ENCODE assay signal across 5 worm cellular contexts in genomic region chrV:19955171-19955570, ce11.
TF ChIP-seq lines count a peak whose summit lies in the region.

Gene abhd-3.1 (plus strand): TSS chrV:19955488.

TF ChIP-seq in whole organism, L1 larva, 84 proteins besides CTCF, POLR2A, EP300 and RAD21:
- no peak for TF ChIP-seq ztf-4 (tag; optimal IDR thresholded peaks at IDR 0.05; lab: Kevin White, UChicago)
- TF ChIP-seq nhr-76 (tag; optimal IDR thresholded peaks at IDR 0.05; lab: Kevin White, UChicago) = no peak
- no peak for TF ChIP-seq dsc-1 (tag; optimal IDR thresholded peaks at IDR 0.05; lab: Kevin White, UChicago)
- TF ChIP-seq tlp-1 (tag; optimal IDR thresholded peaks at IDR 0.05; lab: Kevin White, UChicago) = no peak
- no peak for TF ChIP-seq zag-1 (tag; optimal IDR thresholded peaks at IDR 0.05; lab: Kevin White, UChicago)
- TF ChIP-seq snu-23 (GFP tag; optimal IDR thresholded peaks at IDR 0.05; lab: Kevin White, UChicago) = no peak
- TF ChIP-seq nhr-19 (GFP tag; conservative IDR thresholded peaks at IDR 0.05; lab: Robert Waterston, UW) = peak; percentile 34
- no peak for TF ChIP-seq mep-1 (tag; optimal IDR thresholded peaks at IDR 0.05; lab: Kevin White, UChicago)
- no peak for TF ChIP-seq lin-14 (GFP tag; optimal IDR thresholded peaks at IDR 0.05; lab: Kevin White, UChicago)
- TF ChIP-seq swsn-7 (tag; optimal IDR thresholded peaks at IDR 0.05; lab: Kevin White, UChicago) = no peak
- TF ChIP-seq blmp-1 (tag; optimal IDR thresholded peaks at IDR 0.05; lab: Kevin White, UChicago) = peak; percentile 2
- TF ChIP-seq nhr-20 (tag; optimal IDR thresholded peaks at IDR 0.05; lab: Kevin White, UChicago) = peak; percentile 64
- TF ChIP-seq fkh-8 (tag; optimal IDR thresholded peaks at IDR 0.05; lab: Kevin White, UChicago) = no peak
TF ChIP-seq in whole organism, L1 larva: peak in this region for 3.

TF ChIP-seq in whole organism, L2 larva, 48 proteins besides CTCF, POLR2A, EP300 and RAD21:
- peak; percentile 28 for TF ChIP-seq unc-55 (GFP tag; optimal IDR thresholded peaks at IDR 0.05; lab: Kevin White, UChicago)
- no peak for TF ChIP-seq mab-5 (tag; optimal IDR thresholded peaks at IDR 0.05; lab: Kevin White, UChicago)
- TF ChIP-seq fos-1 (tag; optimal IDR thresholded peaks at IDR 0.05; lab: Kevin White, UChicago) = no peak
- no peak for TF ChIP-seq unc-39 (tag; optimal IDR thresholded peaks at IDR 0.05; lab: Kevin White, UChicago)
- TF ChIP-seq nhr-237 (tag; optimal IDR thresholded peaks at IDR 0.05; lab: Kevin White, UChicago) = no peak
- no peak for TF ChIP-seq unc-62 (GFP tag; optimal IDR thresholded peaks at IDR 0.05; lab: Kevin White, UChicago)

TF ChIP-seq in whole organism, L3 larva, 47 proteins besides CTCF, POLR2A, EP300 and RAD21:
- no peak for TF ChIP-seq unc-39 (tag; optimal IDR thresholded peaks at IDR 0.05; lab: Kevin White, UChicago)
- TF ChIP-seq ceh-28 (tag; optimal IDR thresholded peaks at IDR 0.05; lab: Kevin White, UChicago) = no peak
- TF ChIP-seq pha-4 (tag; optimal IDR thresholded peaks at IDR 0.05; lab: Kevin White, UChicago) = peak; percentile 4
- no peak for TF ChIP-seq nhr-237 (tag; optimal IDR thresholded peaks at IDR 0.05; lab: Kevin White, UChicago)
- TF ChIP-seq hmg-11 (tag; optimal IDR thresholded peaks at IDR 0.05; lab: Kevin White, UChicago) = peak; percentile 23

TF ChIP-seq in whole organism, L4 larva, 104 proteins besides CTCF, POLR2A, EP300 and RAD21:
- TF ChIP-seq unc-130 (GFP tag; optimal IDR thresholded peaks at IDR 0.05; lab: Kevin White, UChicago) (no peak), aha-1 (tag; lab: Kevin White, UChicago) (peak; percentile 91), fos-1 (tag; optimal IDR thresholded peaks at IDR 0.05; lab: Kevin White, UChicago) (no peak), lsy-2 (tag; optimal IDR thresholded peaks at IDR 0.05; lab: Kevin White, UChicago) (no peak), zip-2 (tag; optimal IDR thresholded peaks at IDR 0.05; lab: Kevin White, UChicago) (no peak), snpc-4 (tag; optimal IDR thresholded peaks at IDR 0.05; lab: Kevin White, UChicago) (no peak), nhr-28 (tag; optimal IDR thresholded peaks at IDR 0.05; lab: Kevin White, UChicago) (peak; percentile 22), saeg-2 (GFP tag; IDR thresholded peaks at IDR 0.05; lab: Robert Waterston, UW) (no peak), nhr-11 (tag; optimal IDR thresholded peaks at IDR 0.05; lab: Kevin White, UChicago) (no peak), vab-7 (GFP tag; IDR thresholded peaks at IDR 0.05; lab: Robert Waterston, UW) (no peak), mxl-3 (GFP tag; optimal IDR thresholded peaks at IDR 0.05; lab: Kevin White, UChicago) (no peak), madf-9 (GFP tag; conservative IDR thresholded peaks at IDR 0.05; lab: Robert Waterston, UW) (no peak), pha-4 (GFP tag; IDR thresholded peaks at IDR 0.05; lab: Robert Waterston, UW) (no peak), pha-4 (tag; optimal IDR thresholded peaks at IDR 0.05; lab: Kevin White, UChicago) (no peak), tra-1 (GFP tag; IDR thresholded peaks at IDR 0.05; lab: Robert Waterston, UW) (no peak), gei-8 (GFP tag; optimal IDR thresholded peaks at IDR 0.05; lab: Kevin White, UChicago) (no peak), mep-1 (tag; optimal IDR thresholded peaks at IDR 0.05; lab: Kevin White, UChicago) (peak; percentile 3), lin-1 (GFP tag; IDR thresholded peaks at IDR 0.05; lab: Robert Waterston, UW) (no peak), unc-62 (GFP tag; optimal IDR thresholded peaks at IDR 0.05 in 1 of 2; lab: Kevin White, UChicago) (peak in 1 of 2 experiments; percentile 32), unc-62 (tag; optimal IDR thresholded peaks at IDR 0.05; lab: Kevin White, UChicago) (no peak), lin-13 (GFP tag; optimal IDR thresholded peaks at IDR 0.05; lab: Kevin White, UChicago) (no peak)

TF ChIP-seq in whole organism, mixed stage, embryonic, 35 proteins besides CTCF, POLR2A, EP300 and RAD21:
- no peak for TF ChIP-seq cnd-1 (tag; optimal IDR thresholded peaks at IDR 0.05; lab: Kevin White, UChicago)
- peak; percentile 0 for TF ChIP-seq ces-1 (GFP tag; optimal IDR thresholded peaks at IDR 0.05; lab: Kevin White, UChicago)
- TF ChIP-seq ceh-83 (GFP tag; optimal IDR thresholded peaks at IDR 0.05; lab: Kevin White, UChicago) = no peak

Comparison
In these comparisons a context has a peak if more than half of its experiments do, and no peak if none do; other contexts are left out.
1. Of the 29 proteins assayed by ChIP-seq in both whole organism, L4 larva and whole organism, L1 larva: peak only in whole organism, L4 larva: aha-1, mep-1 and nhr-28; only in whole organism, L1 larva: none; in both: none; in neither: 25; mixed calls (peak in some experiments, not most) for 1.